Worm (Caenorhabditis elegans) whole organism, late embryonic: Measurements from ENCODE around the gene Y116A8B.1.
A peak's percentile ranks its signal among the peaks of the same experiment; 100 is the strongest.

Experiments used
- T23F11.4 ChIP-seq: fragments of 200-800 bp; sonication (Bioruptor generic); optimal IDR thresholded peaks from 2 replicates; lab custom pipeline; 2018; ENCODE audit warnings: mild to moderate bottlenecking, missing genetic modification characterization, missing compliant biosample characterization
- Y22D7AL.16 ChIP-seq: sonication (generic microtip); optimal IDR thresholded peaks from 2 replicates; lab custom pipeline; 2016; ENCODE audit warnings: missing genetic modification characterization, missing compliant biosample characterization
- ama-1 ChIP-seq: fragments of 150-350 bp; optimal IDR thresholded peaks from 2 replicates; lab custom pipeline; 2014
- ceh-18 ChIP-seq: sonication (generic microtip); optimal IDR thresholded peaks from 2 replicates; lab custom pipeline; 2016; ENCODE audit warnings: missing genetic modification characterization, missing compliant biosample characterization
- ceh-2 ChIP-seq: sonication (generic microtip); optimal IDR thresholded peaks from 2 replicates; lab custom pipeline; 2016; ENCODE audit warnings: missing genotype, missing genetic modification characterization, missing compliant biosample characterization
- ceh-22 ChIP-seq: sonication (generic microtip); optimal IDR thresholded peaks from 2 replicates; lab custom pipeline; 2017; ENCODE audit warnings: missing biosample characterization, missing genetic modification characterization
- ceh-24 ChIP-seq: sonication (generic microtip); optimal IDR thresholded peaks from 2 replicates; lab custom pipeline; 2016; ENCODE audit warnings: mild to moderate bottlenecking, missing genetic modification characterization, missing compliant biosample characterization
- ceh-30 ChIP-seq: fragments of 150-350 bp; optimal IDR thresholded peaks from 2 replicates; lab custom pipeline; 2014; ENCODE audit warnings: missing biosample characterization, missing genetic modification characterization
- ceh-31 ChIP-seq: sonication (generic microtip); optimal IDR thresholded peaks from 2 replicates; lab custom pipeline; 2016; ENCODE audit warnings: missing genetic modification characterization, missing compliant biosample characterization
- ceh-45 ChIP-seq: fragments of 200-800 bp; sonication (Bioruptor generic); IDR thresholded peaks from 2 replicates; pipeline ENCODE4 v1.3.6; 2022; ENCODE audit warnings: missing genetic modification reagents, missing genetic modification characterization, missing compliant biosample characterization
- ceh-9 ChIP-seq: sonication (generic microtip); optimal IDR thresholded peaks from 2 replicates; lab custom pipeline; 2016; ENCODE audit warnings: mild to moderate bottlenecking, missing genetic modification characterization, inconsistent platforms, missing compliant biosample characterization
- che-1 ChIP-seq: sonication (generic microtip); optimal IDR thresholded peaks from 2 replicates; lab custom pipeline; 2016; ENCODE audit warnings: mild to moderate bottlenecking, missing genetic modification characterization, missing compliant biosample characterization
- dve-1 ChIP-seq: sonication (generic microtip); optimal IDR thresholded peaks from 2 replicates; lab custom pipeline; 2017; ENCODE audit warnings: antibody characterized with exemption, mild to moderate bottlenecking, missing genetic modification characterization, missing compliant biosample characterization
- elt-2 ChIP-seq: sonication (generic microtip); optimal IDR thresholded peaks from 2 replicates; lab custom pipeline; 2016; ENCODE audit warnings: missing genetic modification reagents, missing genetic modification characterization, missing compliant biosample characterization
- elt-4 ChIP-seq: sonication (generic microtip); optimal IDR thresholded peaks from 2 replicates; lab custom pipeline; 2016; ENCODE audit warnings: missing genetic modification characterization, missing compliant biosample characterization
- ets-4 ChIP-seq: sonication (generic microtip); optimal IDR thresholded peaks from 2 replicates; lab custom pipeline; 2016; ENCODE audit warnings: missing genetic modification characterization, missing compliant biosample characterization
- fkh-10 ChIP-seq: fragments of 150-350 bp; optimal IDR thresholded peaks from 2 replicates; lab custom pipeline; 2014; ENCODE audit warnings: missing biosample characterization, missing genetic modification reagents, missing genetic modification characterization
- fkh-6 ChIP-seq: sonication (generic microtip); optimal IDR thresholded peaks from 2 replicates; lab custom pipeline; 2016; ENCODE audit warnings: missing genetic modification characterization, missing compliant biosample characterization
- gmeb-2 ChIP-seq: sonication (generic microtip); optimal IDR thresholded peaks from 2 replicates; lab custom pipeline; 2016; ENCODE audit warnings: missing genetic modification characterization, inconsistent platforms, missing compliant biosample characterization
- hlh-15 ChIP-seq: sonication (generic microtip); optimal IDR thresholded peaks from 2 replicates; lab custom pipeline; 2016; ENCODE audit warnings: missing genetic modification characterization, missing compliant biosample characterization
- hlh-30 ChIP-seq: sonication (generic microtip); optimal IDR thresholded peaks from 2 replicates; lab custom pipeline; 2017; ENCODE audit warnings: antibody characterized with exemption, missing genetic modification characterization, missing compliant biosample characterization; ENCODE audit not compliant: insufficient read depth
- lim-6 ChIP-seq: sonication (generic microtip); optimal IDR thresholded peaks from 2 replicates; lab custom pipeline; 2016; ENCODE audit warnings: missing genetic modification characterization, missing compliant biosample characterization
- mec-3 ChIP-seq: sonication (generic microtip); optimal IDR thresholded peaks from 2 replicates; lab custom pipeline; 2016; ENCODE audit warnings: borderline replicate concordance, missing genetic modification characterization, missing compliant biosample characterization
- nfya-1 ChIP-seq: sonication (generic microtip); optimal IDR thresholded peaks from 2 replicates; lab custom pipeline; 2017; ENCODE audit warnings: missing genetic modification characterization, mild to moderate bottlenecking, missing compliant biosample characterization, antibody characterized with exemption, moderate library complexity
- nhr-11 ChIP-seq: fragments of 150-350 bp; optimal IDR thresholded peaks from 2 replicates; lab custom pipeline; 2014; ENCODE audit warnings: missing biosample characterization, missing genetic modification characterization
- npax-4 ChIP-seq: sonication (generic microtip); optimal IDR thresholded peaks from 2 replicates; lab custom pipeline; 2016; ENCODE audit warnings: missing genetic modification characterization, missing compliant biosample characterization
- odd-2 ChIP-seq: sonication (generic microtip); optimal IDR thresholded peaks from 2 replicates; lab custom pipeline; 2017; ENCODE audit warnings: antibody characterized with exemption, mild to moderate bottlenecking, missing genetic modification characterization, missing compliant biosample characterization
- pat-9 ChIP-seq: fragments of 200-800 bp; sonication (Bioruptor generic); optimal IDR thresholded peaks from 2 replicates; lab custom pipeline; 2018; ENCODE audit warnings: mild to moderate bottlenecking, missing genetic modification characterization, moderate library complexity, missing compliant biosample characterization
- pha-2 ChIP-seq: sonication (generic microtip); optimal IDR thresholded peaks from 2 replicates; lab custom pipeline; 2017; ENCODE audit warnings: mild to moderate bottlenecking, missing genetic modification characterization, missing compliant biosample characterization
- pha-4 ChIP-seq: fragments of 150-350 bp; optimal IDR thresholded peaks from 2 replicates; lab custom pipeline; 2018; ENCODE audit warnings: missing biosample characterization, missing genetic modification reagents, missing genetic modification characterization
- pqm-1 ChIP-seq: sonication (generic microtip); optimal IDR thresholded peaks from 2 replicates; lab custom pipeline; 2016; ENCODE audit warnings: missing genetic modification characterization, missing compliant biosample characterization
- pros-1 ChIP-seq: fragments of 150-350 bp; optimal IDR thresholded peaks from 2 replicates; lab custom pipeline; 2014; ENCODE audit warnings: missing biosample characterization, missing genetic modification reagents, missing genetic modification characterization
- rnt-1 ChIP-seq: sonication (generic microtip); optimal IDR thresholded peaks from 2 replicates; lab custom pipeline; 2016; ENCODE audit warnings: missing genetic modification characterization, missing compliant biosample characterization
- sdc-2 ChIP-seq: sonication (generic microtip); optimal IDR thresholded peaks from 2 replicates; lab custom pipeline; 2016; ENCODE audit warnings: missing genotype, missing genetic modification characterization, missing compliant biosample characterization
- sox-2 ChIP-seq: fragments of 200-800 bp; sonication (Bioruptor generic); IDR thresholded peaks from 2 replicates; pipeline ENCODE4 v1.3.6; 2022; ENCODE audit warnings: missing genetic modification reagents, missing genetic modification characterization, missing compliant biosample characterization
- sox-4 ChIP-seq: sonication (generic microtip); optimal IDR thresholded peaks from 2 replicates; lab custom pipeline; 2017; ENCODE audit warnings: mild to moderate bottlenecking, missing genetic modification characterization, inconsistent platforms, missing compliant biosample characterization
- syd-9 ChIP-seq: sonication (generic microtip); optimal IDR thresholded peaks from 2 replicates; lab custom pipeline; 2016; ENCODE audit warnings: mild to moderate bottlenecking, missing genetic modification characterization, moderate library complexity, missing compliant biosample characterization
- tbx-7 ChIP-seq: sonication (generic microtip); optimal IDR thresholded peaks from 2 replicates; lab custom pipeline; 2016; ENCODE audit warnings: missing genotype, missing genetic modification characterization, missing compliant biosample characterization
- unc-3 ChIP-seq, 2 experiments: fragments of 200-800 bp in 1 of 2; sonication (Bioruptor generic) in 1 of 2; sonication (generic microtip) in 1 of 2; conservative IDR thresholded peaks in 1 of 2; optimal IDR thresholded peaks in 1 of 2; 2 replicates each; pipeline versions ENCODE4 v1.3.6 to Lab custom; 2016 to 2022; ENCODE audit warnings: missing compliant biosample characterization in 2 of 2, missing genetic modification characterization in 2 of 2, missing genetic modification reagents in 1 of 2
- unc-55 ChIP-seq: sonication (generic microtip); optimal IDR thresholded peaks from 2 replicates; lab custom pipeline; 2017; ENCODE audit warnings: missing biosample characterization, missing genetic modification reagents, missing genetic modification characterization

The Y116A8B.1 gene

DNA sequence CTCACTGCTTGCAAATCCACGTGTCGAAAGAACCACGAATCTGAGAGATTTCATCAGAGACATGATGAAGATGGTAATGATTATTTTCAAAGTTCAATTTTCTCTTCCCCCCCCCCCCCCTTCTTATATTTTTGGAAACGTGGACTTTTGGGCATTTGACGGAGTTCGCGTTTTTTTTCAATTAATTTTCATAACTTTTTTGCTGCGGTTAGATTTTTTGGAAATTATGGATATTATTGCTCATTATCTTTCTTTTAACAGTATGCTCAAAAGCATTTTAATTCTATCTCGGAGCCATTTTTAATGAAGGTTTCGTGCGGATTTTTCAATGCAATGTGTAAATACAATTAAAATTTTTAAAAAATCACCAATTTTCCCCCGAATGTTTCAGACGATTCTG lies 43.2 kb downstream of the Y116A8B.1 start, which contains the start of gene phyh-1:
Gene phyh-1, minus strand, starts transcription at position 101 of the 400 bp plus-strand sequence.
- TF ChIP-seq ceh-9 (tag; lab: Kevin White, UChicago) (no peak), hlh-30 (no peak), nhr-11 (tag; lab: Kevin White, UChicago) (no peak), ceh-31 (tag; lab: Kevin White, UChicago) (no peak), unc-3 (GFP tag; conservative IDR thresholded peaks at IDR 0.05; lab: Robert Waterston, UW) (no peak), unc-3 (tag; optimal IDR thresholded peaks at IDR 0.05; lab: Kevin White, UChicago) (no peak), ceh-30 (no peak), fkh-10 (GFP tag; lab: Kevin White, UChicago) (no peak), ceh-2 (tag; lab: Kevin White, UChicago) (no peak), ama-1 (lab: Kevin White, UChicago) (no peak), ceh-45 (GFP tag; lab: Robert Waterston, UW) (no peak), T23F11.4 (no peak), ets-4 (no peak), npax-4 (tag; lab: Kevin White, UChicago) (no peak), fkh-6 (tag; lab: Kevin White, UChicago) (no peak), tbx-7 (tag; lab: Kevin White, UChicago) (no peak), pqm-1 (no peak), lim-6 (no peak), che-1 (tag; lab: Kevin White, UChicago) (no peak)

ce11 chrIV:17262385-17262784 lies 46.2 kb downstream of the Y116A8B.1 start, which contains the start of gene ZK550.6:
TSS of gene ZK550.6 (minus strand) at chrIV:17262485.
- no peak for TF ChIP-seq sdc-2 (tag; lab: Kevin White, UChicago)
- no peak for TF ChIP-seq hlh-15 (tag; lab: Kevin White, UChicago)
- TF ChIP-seq sox-2 (GFP tag; lab: Robert Waterston, UW): no peak
- no peak for TF ChIP-seq nfya-1
- TF ChIP-seq gmeb-2 (tag; lab: Kevin White, UChicago): no peak
- no peak for TF ChIP-seq ceh-24 (tag; lab: Kevin White, UChicago)
- TF ChIP-seq npax-4 (tag; lab: Kevin White, UChicago): no peak
- TF ChIP-seq syd-9 (tag; lab: Kevin White, UChicago): no peak
- no peak for TF ChIP-seq pha-2 (tag; lab: Kevin White, UChicago)
- no peak for TF ChIP-seq che-1 (tag; lab: Kevin White, UChicago)
- no peak for TF ChIP-seq ceh-2 (tag; lab: Kevin White, UChicago)
- TF ChIP-seq dve-1 (tag; lab: Kevin White, UChicago): no peak
- TF ChIP-seq ceh-22 (tag; lab: Kevin White, UChicago): no peak
- TF ChIP-seq sox-4 (tag; lab: Kevin White, UChicago): no peak
- no peak for TF ChIP-seq unc-55 (GFP tag; lab: Kevin White, UChicago)
- no peak for TF ChIP-seq ceh-9 (tag; lab: Kevin White, UChicago)
- no peak for TF ChIP-seq rnt-1 (tag; lab: Kevin White, UChicago)
- no peak for TF ChIP-seq pha-4
- TF ChIP-seq ceh-45 (GFP tag; lab: Robert Waterston, UW): no peak
- no peak for TF ChIP-seq pros-1 (tag; lab: Kevin White, UChicago)

ce11 chrIV:17263714-17264113 lies 47.6 kb downstream of the Y116A8B.1 start:
- no peak for TF ChIP-seq sox-4 (tag; lab: Kevin White, UChicago)
- TF ChIP-seq elt-2 (tag; lab: Kevin White, UChicago): peak; percentile 83

DNA sequence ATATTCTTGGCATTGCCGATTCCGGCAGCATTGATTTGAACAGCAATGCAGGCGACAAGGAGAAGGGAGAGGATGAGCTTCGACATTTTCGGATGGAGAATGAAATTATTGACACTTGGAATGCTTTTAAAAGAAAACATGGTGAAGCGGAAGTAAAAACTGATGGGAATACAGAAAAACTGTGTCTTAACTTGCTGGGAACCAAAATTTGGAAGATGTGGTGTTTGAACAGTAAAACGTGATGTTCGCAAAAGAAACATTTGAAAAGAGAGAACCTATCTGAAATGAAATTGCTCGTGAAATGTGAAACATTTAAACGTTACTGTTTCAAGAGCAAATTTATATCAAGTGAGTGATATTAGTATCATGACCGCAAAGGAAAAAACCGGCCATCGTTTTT lies 48.6 kb downstream of the Y116A8B.1 start, which contains the start of gene F26D10.13:
Gene F26D10.13, minus strand, starts transcription at position 101 of the 400 bp plus-strand sequence.
- TF ChIP-seq odd-2 (tag; lab: Kevin White, UChicago) (no peak), Y22D7AL.16 (tag; lab: Kevin White, UChicago) (no peak), ceh-30 (no peak), ceh-18 (tag; lab: Kevin White, UChicago) (no peak), elt-4 (tag; lab: Kevin White, UChicago) (no peak), pat-9 (tag; lab: Kevin White, UChicago) (no peak), mec-3 (tag; lab: Kevin White, UChicago) (no peak)
